Fruit fly (Drosophila melanogaster) whole organism, embryonic: ENCODE data around the gene Tip60.

Source experiments
- BtbVII ChIP-seq: fragments of 200-800 bp; sonication (Bioruptor generic); optimal IDR thresholded peaks from 3 replicates; lab custom pipeline; 2017; ENCODE audit warnings: missing biosample characterization, mild to moderate bottlenecking, missing genetic modification characterization
- CG10321 ChIP-seq: fragments of 200-800 bp; sonication (Bioruptor generic); IDR thresholded peaks from 2 replicates; pipeline ENCODE4 v1.3.6; 2022; ENCODE audit warnings: missing biosample characterization, missing genetic modification characterization
- CG10654 ChIP-seq: fragments of 200-800 bp; sonication (Bioruptor generic); optimal IDR thresholded peaks from 2 replicates; lab custom pipeline; 2016; ENCODE audit warnings: missing biosample characterization, missing genetic modification characterization
- CG10959 ChIP-seq: fragments of 200-800 bp; sonication (Bioruptor generic); IDR thresholded peaks from 2 replicates; pipeline ENCODE4 v1.3.6; 2022; ENCODE audit warnings: missing biosample characterization, missing genetic modification characterization
- CG11695 ChIP-seq: fragments of 200-800 bp; sonication (Bioruptor generic); IDR thresholded peaks from 3 replicates; pipeline ENCODE4 v1.3.6; 2022; ENCODE audit warnings: missing biosample characterization, missing genetic modification characterization
- CG12391 ChIP-seq: fragments of 200-800 bp; sonication (Bioruptor generic); optimal IDR thresholded peaks from 3 replicates; lab custom pipeline; 2018; ENCODE audit warnings: missing biosample characterization, mild to moderate bottlenecking, missing genetic modification characterization, moderate library complexity
- CG13287 ChIP-seq: fragments of 200-800 bp; sonication (Bioruptor generic); IDR thresholded peaks from 2 replicates; pipeline ENCODE4 v1.3.6; 2022; ENCODE audit warnings: missing biosample characterization, missing genetic modification characterization; ENCODE audit not compliant: partially characterized antibody
- CG13775 ChIP-seq: fragments of 200-800 bp; sonication (Bioruptor generic); optimal IDR thresholded peaks from 3 replicates; lab custom pipeline; 2017; ENCODE audit warnings: missing biosample characterization, mild to moderate bottlenecking, missing genetic modification characterization
- CG17361 ChIP-seq: fragments of 200-800 bp; sonication (Bioruptor generic); IDR thresholded peaks from 3 replicates; pipeline ENCODE4 v1.3.6; 2022; ENCODE audit warnings: missing biosample characterization, missing genetic modification characterization
- CG18262 ChIP-seq: fragments of 200-800 bp; optimal IDR thresholded peaks from 3 replicates; lab custom pipeline; 2019; ENCODE audit warnings: missing biosample characterization, mild to moderate bottlenecking, missing genetic modification characterization, moderate library complexity
- CG18476 ChIP-seq: fragments of 200-800 bp; sonication (Bioruptor generic); optimal IDR thresholded peaks from 2 replicates; lab custom pipeline; 2016; ENCODE audit warnings: missing biosample characterization, mild to moderate bottlenecking, missing genetic modification characterization
- CG2678 ChIP-seq: fragments of 200-800 bp; sonication (Bioruptor generic); optimal IDR thresholded peaks from 3 replicates; lab custom pipeline; 2019; ENCODE audit warnings: missing biosample characterization, mild to moderate bottlenecking, missing genetic modification characterization, moderate library complexity
- CG30020 ChIP-seq: fragments of 200-800 bp; optimal IDR thresholded peaks from 2 replicates; lab custom pipeline; 2019; ENCODE audit warnings: missing biosample characterization, mild to moderate bottlenecking, missing genetic modification characterization, moderate library complexity
- CG31388 ChIP-seq: fragments of 200-800 bp; sonication (Bioruptor generic); optimal IDR thresholded peaks from 2 replicates; lab custom pipeline; 2016; ENCODE audit warnings: missing biosample characterization, missing genetic modification characterization
- CG3281 ChIP-seq: fragments of 200-800 bp; sonication (Bioruptor generic); optimal IDR thresholded peaks from 3 replicates; lab custom pipeline; 2017; ENCODE audit warnings: missing biosample characterization, mild to moderate bottlenecking, missing genetic modification characterization
- CG4282 ChIP-seq: fragments of 200-800 bp; sonication (Bioruptor generic); optimal IDR thresholded peaks from 2 replicates; lab custom pipeline; 2016; ENCODE audit warnings: missing biosample characterization, missing genetic modification characterization
- CG4854 ChIP-seq: fragments of 200-800 bp; sonication (Bioruptor generic); optimal IDR thresholded peaks from 2 replicates; lab custom pipeline; 2016; ENCODE audit warnings: missing biosample characterization, missing genetic modification characterization, inconsistent platforms
- CG5245 ChIP-seq: fragments of 200-800 bp; sonication (Bioruptor generic); optimal IDR thresholded peaks from 3 replicates; lab custom pipeline; 2016; ENCODE audit warnings: missing biosample characterization, missing genetic modification characterization
- CG9727 ChIP-seq: fragments of 200-800 bp; sonication (Bioruptor generic); optimal IDR thresholded peaks from 3 replicates; lab custom pipeline; 2017; ENCODE audit warnings: missing biosample characterization, mild to moderate bottlenecking, missing genetic modification characterization
- Dbx ChIP-seq: fragments of 200-800 bp; sonication (Bioruptor generic); IDR thresholded peaks from 3 replicates; pipeline ENCODE4 v1.3.6; 2022; ENCODE audit warnings: missing biosample characterization, missing genetic modification characterization
- HLH3B ChIP-seq: fragments of 200-800 bp; sonication (Bioruptor generic); IDR thresholded peaks from 2 replicates; pipeline ENCODE4 v1.3.6; 2022; ENCODE audit warnings: missing biosample characterization, missing genetic modification characterization
- Lim3 ChIP-seq: fragments of 200-800 bp; sonication (Bioruptor generic); IDR thresholded peaks from 2 replicates; pipeline ENCODE4 v1.3.6; 2022; ENCODE audit warnings: missing biosample characterization, missing genetic modification characterization
- Mad ChIP-seq: fragments of 200-800 bp; sonication (Bioruptor generic); optimal IDR thresholded peaks from 2 replicates; lab custom pipeline; 2016; ENCODE audit warnings: missing biosample characterization, missing genetic modification characterization
- NC2α ChIP-seq: fragments of 200-800 bp; sonication (Bioruptor generic); optimal IDR thresholded peaks from 2 replicates; lab custom pipeline; 2016; ENCODE audit warnings: missing biosample characterization, missing genetic modification characterization
- NK7.1 ChIP-seq: fragments of 200-800 bp; sonication (Bioruptor generic); optimal IDR thresholded peaks from 3 replicates; lab custom pipeline; 2016; ENCODE audit warnings: missing biosample characterization, missing genetic modification characterization
- Neu2 ChIP-seq: fragments of 200-800 bp; sonication (Bioruptor generic); optimal IDR thresholded peaks from 3 replicates; lab custom pipeline; 2016; ENCODE audit warnings: missing biosample characterization, missing genetic modification characterization, borderline replicate concordance
- Oaz ChIP-seq: fragments of 200-800 bp; sonication (Bioruptor generic); IDR thresholded peaks from 2 replicates; pipeline ENCODE4 v1.3.6; 2022; ENCODE audit warnings: missing biosample characterization, missing genetic modification characterization
- Stat92E ChIP-seq, 3 experiments: fragments of >200 bp in 2 of 3; fragments of 200-800 bp in 1 of 3; sonication (Bioruptor generic) in 1 of 3; optimal IDR thresholded peaks; 2 replicates each; lab custom pipeline; 2017 to 2019; ENCODE audit warnings: missing biosample characterization in 3 of 3, missing genetic modification characterization in 3 of 3, mild to moderate bottlenecking in 1 of 3, moderate library complexity in 1 of 3
- Xbp1 ChIP-seq: fragments of 200-800 bp; sonication (Bioruptor generic); optimal IDR thresholded peaks from 3 replicates; lab custom pipeline; 2016; ENCODE audit warnings: missing biosample characterization, mild to moderate bottlenecking, missing genetic modification characterization
- ci ChIP-seq: fragments of 200-800 bp; sonication (Bioruptor generic); IDR thresholded peaks from 3 replicates; pipeline ENCODE4 v1.3.6; 2022; ENCODE audit warnings: missing biosample characterization, missing genetic modification characterization
- crp ChIP-seq, 2 experiments: fragments of 200-800 bp; sonication (Bioruptor generic); optimal IDR thresholded peaks; 2 replicates in 1 of 2; 3 replicates in 1 of 2; lab custom pipeline; 2017; ENCODE audit warnings: missing biosample characterization in 2 of 2, missing genetic modification characterization in 2 of 2, mild to moderate bottlenecking in 1 of 2, moderate library complexity in 1 of 2
- dati ChIP-seq: fragments of 200-800 bp; sonication (Bioruptor generic); IDR thresholded peaks from 2 replicates; pipeline ENCODE4 v1.3.6; 2022; ENCODE audit warnings: missing biosample characterization, missing genetic modification characterization
- dpn ChIP-seq, 2 experiments: fragments of 200-800 bp; sonication (Bioruptor generic); optimal IDR thresholded peaks; 3 replicates each; lab custom pipeline; 2016; ENCODE audit warnings: missing biosample characterization in 2 of 2, missing genetic modification characterization in 2 of 2
- gcm ChIP-seq: fragments of 200-800 bp; sonication (Bioruptor generic); optimal IDR thresholded peaks from 2 replicates; lab custom pipeline; 2019; ENCODE audit warnings: missing biosample characterization, mild to moderate bottlenecking, missing genetic modification characterization, moderate library complexity
- gem ChIP-seq: fragments of 200-800 bp; sonication (Bioruptor generic); optimal IDR thresholded peaks from 2 replicates; lab custom pipeline; 2019; ENCODE audit warnings: missing biosample characterization, mild to moderate bottlenecking, missing genetic modification characterization, moderate library complexity
- hb ChIP-seq: fragments of 200-800 bp; sonication (Bioruptor generic); IDR thresholded peaks from 3 replicates; pipeline ENCODE4 v1.3.6; 2022; ENCODE audit warnings: missing biosample characterization, missing genetic modification characterization; ENCODE audit not compliant: partially characterized antibody
- lbe ChIP-seq: fragments of 200-800 bp; sonication (Bioruptor generic); optimal IDR thresholded peaks from 2 replicates; lab custom pipeline; 2016; ENCODE audit warnings: missing biosample characterization, mild to moderate bottlenecking, missing genetic modification characterization
- lov ChIP-seq, 2 experiments: fragments of 200-800 bp in 1 of 2; fragments of >200 bp in 1 of 2; sonication (Bioruptor generic) in 1 of 2; IDR thresholded peaks in 1 of 2; optimal IDR thresholded peaks in 1 of 2; 2 replicates in 1 of 2; 3 replicates in 1 of 2; pipeline versions ENCODE4 v1.3.6 to Lab custom; 2017 to 2022; ENCODE audit warnings: missing biosample characterization in 1 of 2, missing genetic modification characterization in 1 of 2
- mld ChIP-seq: fragments of 200-800 bp; sonication (Bioruptor generic); IDR thresholded peaks from 3 replicates; pipeline ENCODE4 v1.3.6; 2022; ENCODE audit warnings: missing biosample characterization, missing genetic modification characterization; ENCODE audit not compliant: partially characterized antibody
- oc ChIP-seq: fragments of 200-800 bp; sonication (Bioruptor generic); optimal IDR thresholded peaks from 2 replicates; lab custom pipeline; 2018; ENCODE audit warnings: missing biosample characterization, mild to moderate bottlenecking, missing genetic modification characterization, moderate library complexity
- p53 ChIP-seq: fragments of 200-800 bp; sonication (Bioruptor generic); optimal IDR thresholded peaks from 2 replicates; lab custom pipeline; 2016; ENCODE audit warnings: missing biosample characterization, missing genetic modification characterization
- sim ChIP-seq: fragments of 200-800 bp; sonication (Bioruptor generic); IDR thresholded peaks from 2 replicates; pipeline ENCODE4 v1.3.6; 2022; ENCODE audit warnings: missing biosample characterization, missing genetic modification characterization
- so ChIP-seq: fragments of 200-800 bp; sonication (Bioruptor generic); IDR thresholded peaks from 3 replicates; pipeline ENCODE4 v1.3.6; 2022; ENCODE audit warnings: missing biosample characterization, missing genetic modification characterization
- sqz ChIP-seq: fragments of 200-800 bp; sonication (Bioruptor generic); optimal IDR thresholded peaks from 3 replicates; lab custom pipeline; 2018; ENCODE audit warnings: missing biosample characterization, mild to moderate bottlenecking, missing genetic modification characterization
- stwl ChIP-seq: fragments of 200-800 bp; sonication (Bioruptor generic); optimal IDR thresholded peaks from 3 replicates; lab custom pipeline; 2018; ENCODE audit warnings: missing biosample characterization, mild to moderate bottlenecking, missing genetic modification characterization, moderate library complexity
- tio ChIP-seq: fragments of 200-800 bp; sonication (Bioruptor generic); optimal IDR thresholded peaks from 2 replicates; lab custom pipeline; 2017; ENCODE audit warnings: missing biosample characterization, missing genetic modification characterization, inconsistent platforms
- z ChIP-seq: fragments of 200-800 bp; sonication (Bioruptor generic); IDR thresholded peaks from 3 replicates; pipeline ENCODE4 v1.3.6; 2022; ENCODE audit warnings: missing biosample characterization, missing genetic modification characterization

Gene Tip60

DNA sequence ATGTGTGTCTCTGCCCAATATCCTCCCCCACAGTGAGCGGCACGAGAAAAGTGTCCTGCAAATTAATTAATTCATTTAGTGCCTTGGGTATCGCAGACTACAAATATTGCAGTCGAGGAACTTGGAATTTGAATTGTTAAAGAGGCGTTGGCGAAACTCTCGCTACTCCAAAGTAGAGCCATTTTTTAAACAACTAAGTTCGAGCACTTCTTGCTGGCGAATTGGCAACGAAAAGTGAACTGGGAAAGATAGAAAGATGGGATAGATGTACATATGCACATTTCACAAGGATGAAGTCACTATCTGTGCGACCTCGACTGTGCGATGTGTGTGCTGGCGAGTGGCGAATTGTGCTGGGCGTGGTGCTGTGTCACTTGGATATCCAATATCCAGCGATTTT is 10.5 kb downstream of the Tip60 start (continued):
- TF ChIP-seq CG31388 (GFP tag; lab: Kevin White, UChicago) (no peak), CG10654 (GFP tag; lab: Kevin White, UChicago) (no peak), crp (GFP tag; optimal IDR thresholded peaks at IDR 0.05; lab: Kevin White, UChicago) (no peak)

DNA sequence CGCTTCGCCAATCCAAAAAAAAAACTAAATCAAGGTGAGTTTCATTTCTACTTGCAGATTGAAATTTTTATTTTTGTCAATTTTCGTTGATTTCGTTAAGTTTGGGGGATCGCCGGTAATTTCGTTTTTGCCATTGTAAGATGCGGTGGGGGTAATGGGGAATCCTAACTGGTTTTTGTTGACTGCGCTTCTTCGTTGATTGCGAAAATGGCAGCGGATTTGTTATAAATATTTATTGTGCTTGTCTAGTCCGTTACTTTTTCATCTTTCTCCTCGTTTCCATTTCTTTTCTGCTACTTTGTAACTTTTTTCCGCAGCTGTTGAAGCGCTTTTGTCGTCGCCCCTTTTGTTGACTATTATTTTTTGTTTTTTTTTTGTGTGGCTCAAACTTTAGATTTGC is 11.0 kb downstream of the Tip60 start:
- TF ChIP-seq hb (GFP tag; lab: Robert Waterston, UW) = 0 out of 3 replicates have a peak, but pooled peaks have one; percentile 5
- TF ChIP-seq HLH3B (GFP tag; lab: Robert Waterston, UW) = no peak
- 0 out of 2 replicates have a peak, but pooled peaks have one; percentile 1 for TF ChIP-seq CG13287 (GFP tag; lab: Robert Waterston, UW)
- no peak for TF ChIP-seq NK7.1
- TF ChIP-seq sqz (GFP tag; lab: Kevin White, UChicago) = peak; percentile 73
- TF ChIP-seq BtbVII (GFP tag; lab: Kevin White, UChicago) = peak; percentile 5
- peak in 1 of 3 experiments; percentile 12 for TF ChIP-seq Stat92E (GFP tag; optimal IDR thresholded peaks at IDR 0.05; lab: Kevin White, UChicago)
- TF ChIP-seq CG17361 (GFP tag; lab: Robert Waterston, UW) = 0 out of 3 replicates have a peak, but pooled peaks have one; percentile 0
- TF ChIP-seq Dbx (GFP tag; lab: Robert Waterston, UW) = 0 out of 3 replicates have a peak, but pooled peaks have one; percentile 3
- TF ChIP-seq mld = peak; percentile 4; the same call in 1 of the 3 replicates
- 0 out of 2 replicates have a peak, but pooled peaks have one; percentile 17 for TF ChIP-seq dati (GFP tag; lab: Robert Waterston, UW)
- TF ChIP-seq sim (GFP tag; lab: Robert Waterston, UW) = no peak

DNA sequence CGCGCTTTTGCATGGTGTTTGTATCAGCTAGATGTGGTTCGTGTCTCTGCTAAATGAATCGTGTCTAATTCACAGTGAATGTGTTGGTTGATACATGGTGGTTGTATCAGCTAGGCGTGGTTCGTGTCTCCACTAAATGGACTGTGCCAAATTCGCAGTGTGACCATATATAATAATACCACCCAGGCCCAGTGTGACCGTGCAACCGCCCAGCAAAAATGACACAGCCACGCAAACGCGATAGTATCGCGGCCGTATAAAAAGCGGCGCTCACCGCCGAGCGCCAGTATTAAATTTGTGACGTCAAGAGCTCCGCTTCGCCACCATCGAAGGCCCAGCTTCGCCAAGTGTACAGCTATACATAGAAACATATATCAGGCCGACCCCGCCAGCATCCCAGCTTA is 11.5 kb downstream of the Tip60 start, which contains the start of gene cib:
Gene cib (plus strand): TSS at position 284 of the 404 bp plus-strand sequence.
- no peak for TF ChIP-seq oc (tag; lab: Kevin White, UChicago)
- TF ChIP-seq CG18262 = peak; percentile 9
- TF ChIP-seq Oaz (GFP tag; lab: Robert Waterston, UW) = no peak
- no peak for TF ChIP-seq CG30020 (tag; lab: Kevin White, UChicago)
- peak; percentile 18 for TF ChIP-seq Mad (GFP tag; lab: Kevin White, UChicago)
- peak; percentile 48 for TF ChIP-seq gcm (GFP tag; lab: Kevin White, UChicago)
- peak; percentile 70 for TF ChIP-seq p53
- no peak for TF ChIP-seq lov (optimal IDR thresholded peaks at IDR 0.05; lab: Kevin White, UChicago)
- no peak for TF ChIP-seq lov (GFP tag; IDR thresholded peaks at IDR 0.05; lab: Robert Waterston, UW)
- TF ChIP-seq NC2α (GFP tag; lab: Kevin White, UChicago) = peak; percentile 67
- TF ChIP-seq gem (tag; lab: Kevin White, UChicago) = no peak
- no peak for TF ChIP-seq tio
- no peak for TF ChIP-seq CG18476 (GFP tag; lab: Kevin White, UChicago)
- TF ChIP-seq Neu2 = no peak
- TF ChIP-seq CG13775 (GFP tag; lab: Kevin White, UChicago) = no peak
- no peak for TF ChIP-seq CG10959 (GFP tag; lab: Robert Waterston, UW)
- peak; percentile 37 for TF ChIP-seq stwl (tag; lab: Kevin White, UChicago)
- no peak for TF ChIP-seq CG9727 (GFP tag; lab: Kevin White, UChicago)
- TF ChIP-seq Lim3 (GFP tag; lab: Robert Waterston, UW) = no peak
- peak; percentile 38 for TF ChIP-seq CG12391 (tag; lab: Kevin White, UChicago)
- TF ChIP-seq CG4854 (GFP tag; lab: Kevin White, UChicago) = peak; percentile 14
- peak; percentile 75; the same call in 2 of the 3 replicates for TF ChIP-seq ci (GFP tag; lab: Robert Waterston, UW)
- peak; percentile 42 for TF ChIP-seq lbe (GFP tag; lab: Kevin White, UChicago)
- TF ChIP-seq Xbp1 = no peak
- no peak for TF ChIP-seq CG10321 (GFP tag; lab: Robert Waterston, UW)
- TF ChIP-seq z (GFP tag; lab: Robert Waterston, UW) = no peak
- no peak for TF ChIP-seq CG11695 (GFP tag; lab: Robert Waterston, UW)
- no peak for TF ChIP-seq CG5245 (GFP tag; lab: Kevin White, UChicago)
- no peak for TF ChIP-seq CG2678 (tag; lab: Kevin White, UChicago)
- TF ChIP-seq CG3281 = peak; percentile 13
- peak in 1 of 2 experiments; percentile 50 for TF ChIP-seq dpn (GFP tag; optimal IDR thresholded peaks at IDR 0.05; lab: Kevin White, UChicago)
- TF ChIP-seq so = peak; percentile 60; the same call in 2 of the 3 replicates
- TF ChIP-seq CG4282 (GFP tag; lab: Kevin White, UChicago) = peak; percentile 13
